Worm (Caenorhabditis elegans) whole organism, L4/young adult: ENCODE measurements around the gene sre-12.

Experiments
- dao-5 ChIP-seq: sonication (generic microtip); optimal IDR thresholded peaks from 2 replicates; lab custom pipeline; 2016; ENCODE audit warnings: missing genotype, missing genetic modification characterization, moderate library complexity, missing compliant biosample characterization
- him-1 ChIP-seq: sonication (generic microtip); optimal IDR thresholded peaks from 2 replicates; lab custom pipeline; 2016; ENCODE audit warnings: missing genotype, missing genetic modification reagents, missing genetic modification characterization, missing compliant biosample characterization

ce11 chrV:7005964-7006363 is 27.0 kb upstream of the sre-12 start, which contains the start of gene spig-10:
- TF ChIP-seq dao-5 (no peak), him-1 (tag; lab: Kevin White, UChicago) (no peak)
